Fruit fly (Drosophila melanogaster) whole organism, embryonic: Measurements from ENCODE around the gene CG6656.

Experiments used
- Atf6 ChIP-seq: fragments of 200-800 bp; sonication (Bioruptor generic); IDR thresholded peaks from 2 replicates; pipeline ENCODE4 v1.3.6; 2022; ENCODE audit warnings: missing biosample characterization, missing genetic modification characterization
- Awh ChIP-seq: fragments of 200-800 bp; sonication (Bioruptor generic); IDR thresholded peaks from 2 replicates; pipeline ENCODE4, ENCODE4 v1.3.6; 2022; ENCODE audit warnings: missing biosample characterization, missing genetic modification characterization
- B-H1 ChIP-seq: fragments of 200-800 bp; sonication (Bioruptor generic); IDR thresholded peaks from 3 replicates; pipeline ENCODE4 v1.3.6; 2022; ENCODE audit warnings: missing biosample characterization, missing genetic modification characterization
- BEAF-32 ChIP-seq: fragments of 200-800 bp; sonication (Bioruptor generic); optimal IDR thresholded peaks from 3 replicates; lab custom pipeline; 2017; ENCODE audit warnings: missing biosample characterization, missing genetic modification characterization, mild to moderate bottlenecking, moderate library complexity, missing genetic modification reagents
- CG10209 ChIP-seq: fragments of 200-800 bp; sonication (Bioruptor generic); optimal IDR thresholded peaks from 3 replicates; lab custom pipeline; 2017; ENCODE audit warnings: missing biosample characterization, mild to moderate bottlenecking, missing genetic modification characterization, missing genetic modification reagents
- CG10462 ChIP-seq: fragments of 200-800 bp; sonication (Bioruptor generic); optimal IDR thresholded peaks from 2 replicates; lab custom pipeline; 2016; ENCODE audit warnings: missing biosample characterization, missing genetic modification characterization
- CG11085 ChIP-seq: fragments of 200-800 bp; sonication (Bioruptor generic); IDR thresholded peaks from 2 replicates; pipeline ENCODE4 v1.3.6; 2022; ENCODE audit warnings: missing biosample characterization, missing genetic modification characterization
- CG11456 ChIP-seq: fragments of 200-800 bp; sonication (Bioruptor generic); IDR thresholded peaks from 3 replicates; pipeline ENCODE4 v1.3.6; 2022; ENCODE audit warnings: missing biosample characterization, missing genetic modification characterization
- CG13287 ChIP-seq: fragments of 200-800 bp; sonication (Bioruptor generic); IDR thresholded peaks from 2 replicates; pipeline ENCODE4 v1.3.6; 2022; ENCODE audit warnings: missing biosample characterization, missing genetic modification characterization; ENCODE audit not compliant: partially characterized antibody
- CG13624 ChIP-seq: fragments of 200-800 bp; sonication (Bioruptor generic); optimal IDR thresholded peaks from 2 replicates; lab custom pipeline; 2016; ENCODE audit warnings: missing biosample characterization, missing genetic modification characterization
- CG14441 ChIP-seq: fragments of 200-800 bp; sonication (Bioruptor generic); IDR thresholded peaks from 2 replicates; pipeline ENCODE4 v1.3.6; 2022; ENCODE audit warnings: missing biosample characterization, missing genetic modification characterization
- CG1603 ChIP-seq: fragments of 200-800 bp; sonication (Bioruptor generic); optimal IDR thresholded peaks from 2 replicates; lab custom pipeline; 2019; ENCODE audit warnings: missing biosample characterization, mild to moderate bottlenecking, missing genetic modification characterization, moderate library complexity
- CG17361 ChIP-seq: fragments of 200-800 bp; sonication (Bioruptor generic); IDR thresholded peaks from 3 replicates; pipeline ENCODE4 v1.3.6; 2022; ENCODE audit warnings: missing biosample characterization, missing genetic modification characterization
- CG17385 ChIP-seq: fragments of 200-800 bp; sonication (Bioruptor generic); optimal IDR thresholded peaks from 3 replicates; lab custom pipeline; 2018; ENCODE audit warnings: missing biosample characterization, mild to moderate bottlenecking, missing genetic modification characterization
- CG17912 ChIP-seq: fragments of 200-800 bp; sonication (Bioruptor generic); optimal IDR thresholded peaks from 2 replicates; lab custom pipeline; 2018; ENCODE audit warnings: missing biosample characterization, mild to moderate bottlenecking, missing genetic modification characterization
- CG18476 ChIP-seq: fragments of 200-800 bp; sonication (Bioruptor generic); optimal IDR thresholded peaks from 2 replicates; lab custom pipeline; 2016; ENCODE audit warnings: missing biosample characterization, mild to moderate bottlenecking, missing genetic modification characterization
- CG18764 ChIP-seq: fragments of 200-800 bp; sonication (Bioruptor generic); optimal IDR thresholded peaks from 3 replicates; lab custom pipeline; 2016; ENCODE audit warnings: missing biosample characterization, missing genetic modification characterization
- CG2202 ChIP-seq: fragments of 200-800 bp; sonication (Bioruptor generic); optimal IDR thresholded peaks from 2 replicates; lab custom pipeline; 2018; ENCODE audit warnings: missing biosample characterization, mild to moderate bottlenecking, missing genetic modification characterization
- CG32767 ChIP-seq: fragments of 200-800 bp; sonication (Bioruptor generic); IDR thresholded peaks from 2 replicates; pipeline ENCODE4 v1.3.6; 2022; ENCODE audit warnings: missing biosample characterization, missing genetic modification characterization
- CG3726 ChIP-seq: fragments of 200-800 bp; sonication (Bioruptor generic); IDR thresholded peaks from 3 replicates; pipeline ENCODE4, ENCODE4 v1.3.6; 2022; ENCODE audit warnings: missing biosample characterization, missing genetic modification characterization
- CG7556 ChIP-seq: fragments of 200-800 bp; sonication (Bioruptor generic); optimal IDR thresholded peaks from 2 replicates; lab custom pipeline; 2017; ENCODE audit warnings: missing biosample characterization, mild to moderate bottlenecking, missing genetic modification characterization
- CG8765 ChIP-seq: fragments of 200-800 bp; sonication (Bioruptor generic); IDR thresholded peaks from 2 replicates; pipeline ENCODE4 v1.3.6; 2022; ENCODE audit warnings: missing biosample characterization, missing genetic modification characterization
- CG9876 ChIP-seq: fragments of 200-800 bp; sonication (Bioruptor generic); optimal IDR thresholded peaks from 2 replicates; lab custom pipeline; 2016; ENCODE audit warnings: missing biosample characterization, missing genetic modification characterization
- CG9932 ChIP-seq: fragments of 200-800 bp; sonication (Bioruptor generic); IDR thresholded peaks from 2 replicates; pipeline ENCODE4 v1.3.6; 2022; ENCODE audit warnings: missing biosample characterization, missing genetic modification characterization
- Dek ChIP-seq: fragments of 200-800 bp; sonication (Bioruptor generic); optimal IDR thresholded peaks from 3 replicates; lab custom pipeline; 2019; ENCODE audit warnings: missing biosample characterization, mild to moderate bottlenecking, missing genetic modification characterization, moderate library complexity
- Dip3 ChIP-seq: fragments of 200-800 bp; sonication (Bioruptor generic); optimal IDR thresholded peaks from 3 replicates; lab custom pipeline; 2016; ENCODE audit warnings: missing biosample characterization, missing genetic modification characterization
- Ets97D ChIP-seq: fragments of 200-800 bp; sonication (Bioruptor generic); optimal IDR thresholded peaks from 3 replicates; lab custom pipeline; 2016; ENCODE audit warnings: missing biosample characterization, missing genetic modification characterization
- Gug ChIP-seq: fragments of 200-800 bp; sonication (Bioruptor generic); IDR thresholded peaks from 4 replicates; pipeline ENCODE4 v1.3.6; 2022; ENCODE audit warnings: missing biosample characterization, missing genetic modification characterization
- Hmr ChIP-seq: fragments of 200-800 bp; sonication (Bioruptor generic); optimal IDR thresholded peaks from 3 replicates; lab custom pipeline; 2017; ENCODE audit warnings: mild to moderate bottlenecking, missing biosample characterization, missing genetic modification reagents, missing genetic modification characterization
- Kr ChIP-seq: fragments of 200-800 bp; sonication (Bioruptor generic); optimal IDR thresholded peaks from 2 replicates; lab custom pipeline; 2017; ENCODE audit warnings: missing biosample characterization, mild to moderate bottlenecking, missing genetic modification characterization
- Lim3 ChIP-seq: fragments of 200-800 bp; sonication (Bioruptor generic); IDR thresholded peaks from 2 replicates; pipeline ENCODE4 v1.3.6; 2022; ENCODE audit warnings: missing biosample characterization, missing genetic modification characterization
- NFAT ChIP-seq: fragments of 200-800 bp; sonication (Bioruptor generic); IDR thresholded peaks from 2 replicates; pipeline ENCODE4 v1.3.6; 2022; ENCODE audit warnings: missing biosample characterization, missing genetic modification characterization
- Neu2 ChIP-seq: fragments of 200-800 bp; sonication (Bioruptor generic); optimal IDR thresholded peaks from 3 replicates; lab custom pipeline; 2016; ENCODE audit warnings: missing biosample characterization, missing genetic modification characterization, borderline replicate concordance
- Pdp1 ChIP-seq, 2 experiments: fragments of 200-800 bp; sonication (Bioruptor generic); optimal IDR thresholded peaks; 3 replicates each; lab custom pipeline; 2016; ENCODE audit warnings: missing biosample characterization in 2 of 2, missing genetic modification characterization in 2 of 2, mild to moderate bottlenecking in 1 of 2, moderate library complexity in 1 of 2
- Xrp1 ChIP-seq: fragments of 200-800 bp; sonication (Bioruptor generic); IDR thresholded peaks from 2 replicates; pipeline ENCODE4 v1.3.6; 2022; ENCODE audit warnings: missing biosample characterization, missing genetic modification characterization
- ac ChIP-seq: fragments of 200-800 bp; sonication (Bioruptor generic); optimal IDR thresholded peaks from 3 replicates; lab custom pipeline; 2017; ENCODE audit warnings: missing biosample characterization, mild to moderate bottlenecking, missing genetic modification characterization
- cg ChIP-seq: fragments of 200-800 bp; sonication (Bioruptor generic); optimal IDR thresholded peaks from 3 replicates; lab custom pipeline; 2019; ENCODE audit warnings: missing biosample characterization, mild to moderate bottlenecking, missing genetic modification characterization, moderate library complexity
- ci ChIP-seq: fragments of 200-800 bp; sonication (Bioruptor generic); IDR thresholded peaks from 3 replicates; pipeline ENCODE4 v1.3.6; 2022; ENCODE audit warnings: missing biosample characterization, missing genetic modification characterization
- grau ChIP-seq: fragments of 200-800 bp; optimal IDR thresholded peaks from 3 replicates; lab custom pipeline; 2019; ENCODE audit warnings: missing biosample characterization, mild to moderate bottlenecking, missing genetic modification characterization, moderate library complexity
- inv ChIP-seq: fragments of 200-800 bp; sonication (Bioruptor generic); IDR thresholded peaks from 2 replicates; pipeline ENCODE4 v1.3.6; 2022; ENCODE audit warnings: missing biosample characterization, missing genetic modification characterization; ENCODE audit not compliant: partially characterized antibody
- knrl ChIP-seq: fragments of 200-800 bp; sonication (Bioruptor generic); IDR thresholded peaks from 3 replicates; pipeline ENCODE4 v1.3.6; 2022; ENCODE audit warnings: missing biosample characterization, missing genetic modification characterization; ENCODE audit not compliant: partially characterized antibody
- nerfin-1 ChIP-seq: fragments of 200-800 bp; sonication (Bioruptor generic); optimal IDR thresholded peaks from 3 replicates; lab custom pipeline; 2019; ENCODE audit warnings: missing biosample characterization, mild to moderate bottlenecking, missing genetic modification characterization, moderate library complexity
- nom ChIP-seq: fragments of 200-800 bp; sonication (Bioruptor generic); optimal IDR thresholded peaks from 2 replicates; lab custom pipeline; 2017; ENCODE audit warnings: missing biosample characterization, missing genetic modification characterization, mild to moderate bottlenecking, moderate library complexity, missing genetic modification reagents
- p53 ChIP-seq: fragments of 200-800 bp; sonication (Bioruptor generic); optimal IDR thresholded peaks from 2 replicates; lab custom pipeline; 2016; ENCODE audit warnings: missing biosample characterization, missing genetic modification characterization
- pb ChIP-seq: fragments of 200-800 bp; sonication (Bioruptor generic); optimal IDR thresholded peaks from 3 replicates; lab custom pipeline; 2016; ENCODE audit warnings: missing biosample characterization, missing genetic modification characterization
- pfk ChIP-seq: fragments of 200-800 bp; sonication (Bioruptor generic); optimal IDR thresholded peaks from 2 replicates; lab custom pipeline; 2018; ENCODE audit warnings: missing biosample characterization, mild to moderate bottlenecking, missing genetic modification characterization, moderate library complexity
- sc ChIP-seq, 3 experiments: fragments of >200 bp in 2 of 3; fragments of 200-800 bp in 1 of 3; sonication (Bioruptor generic) in 1 of 3; optimal IDR thresholded peaks; 2 replicates in 2 of 3; 3 replicates in 1 of 3; lab custom pipeline; 2017; ENCODE audit warnings: mild to moderate bottlenecking in 1 of 3, missing biosample characterization in 1 of 3, missing genetic modification characterization in 1 of 3, missing genetic modification reagents in 1 of 3
- sd ChIP-seq: fragments of 200-800 bp; sonication (Bioruptor generic); optimal IDR thresholded peaks from 3 replicates; lab custom pipeline; 2018; ENCODE audit warnings: missing biosample characterization, mild to moderate bottlenecking, missing genetic modification characterization, moderate library complexity
- sens ChIP-seq: fragments of 200-800 bp; sonication (Bioruptor generic); peaks from one replicate; lab custom pipeline; 2016; ENCODE audit warnings: missing biosample characterization, missing genetic modification characterization

The CG6656 gene

DNA sequence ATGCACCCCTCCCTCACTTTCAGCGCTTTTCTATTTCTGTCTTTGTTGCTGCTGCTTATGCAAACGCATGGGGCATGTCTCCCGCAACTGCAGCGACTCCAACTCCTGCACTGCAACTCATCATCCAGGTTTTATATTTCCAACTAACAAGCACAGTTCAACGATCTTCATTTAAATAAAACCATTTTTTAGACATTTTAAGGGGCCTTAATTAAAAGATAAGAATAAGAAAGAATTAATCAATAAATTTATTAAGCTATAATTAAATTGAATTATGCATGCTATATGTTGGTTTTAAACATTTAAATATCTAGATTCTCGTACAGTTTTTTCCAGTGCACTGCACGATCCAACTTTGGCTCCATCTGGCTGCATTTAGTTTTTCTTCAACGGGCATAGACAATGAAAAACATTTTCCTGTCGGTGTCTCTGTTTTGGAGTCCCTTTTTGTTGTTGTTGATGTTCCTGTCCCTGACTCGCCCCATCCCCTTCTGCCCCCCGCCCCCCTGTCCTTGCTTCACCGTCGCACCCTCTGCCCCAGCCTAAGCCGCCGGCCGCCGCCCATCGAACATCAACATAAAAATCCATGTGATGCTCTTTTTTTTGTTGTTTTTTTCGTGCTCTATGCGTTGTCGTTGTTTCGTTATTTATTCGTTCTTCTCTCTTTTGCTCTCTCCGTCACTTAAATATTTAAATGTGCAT, 46.2 kb upstream of the CG6656 start (continued):
- TF ChIP-seq sc (optimal IDR thresholded peaks at IDR 0.05; lab: Kevin White, UChicago) (no peak), sc (GFP tag; optimal IDR thresholded peaks at IDR 0.05; lab: Kevin White, UChicago) (peak; percentile 83), Xrp1 (GFP tag; lab: Robert Waterston, UW) (peak; percentile 92), CG17361 (GFP tag; lab: Robert Waterston, UW) (no peak; the same call in none of the 3 replicates), nerfin-1 (tag; lab: Kevin White, UChicago) (peak; percentile 66), CG32767 (GFP tag; lab: Robert Waterston, UW) (0 out of 2 replicates have a peak, but pooled peaks have one; percentile 37), CG1603 (tag; lab: Kevin White, UChicago) (peak; percentile 56), CG18764 (GFP tag; lab: Kevin White, UChicago) (peak; percentile 27), Neu2 (GFP tag; lab: Kevin White, UChicago) (no peak), sd (tag; lab: Kevin White, UChicago) (no peak), CG9876 (GFP tag; lab: Kevin White, UChicago) (no peak), knrl (GFP tag; lab: Robert Waterston, UW) (no peak), Gug (0 out of 4 replicates have a peak, but pooled peaks have one; percentile 15), CG11085 (GFP tag; lab: Robert Waterston, UW) (no peak), nom (GFP tag; lab: Kevin White, UChicago) (no peak), Lim3 (GFP tag; lab: Robert Waterston, UW) (no peak), CG8765 (GFP tag; lab: Robert Waterston, UW) (no peak), CG14441 (no peak), CG9932 (no peak), Kr (GFP tag; lab: Kevin White, UChicago) (no peak), CG18476 (GFP tag; lab: Kevin White, UChicago) (peak; percentile 28), pb (no peak), NFAT (no peak), Hmr (GFP tag; lab: Kevin White, UChicago) (no peak), Dek (no peak), Atf6 (GFP tag; lab: Robert Waterston, UW) (no peak), Awh (GFP tag; lab: Robert Waterston, UW) (peak; percentile 62; the same call in 1 of the 2 replicates), CG13287 (GFP tag; lab: Robert Waterston, UW) (no peak), BEAF-32 (GFP tag; lab: Kevin White, UChicago) (no peak), Ets97D (no peak), CG3726 (GFP tag; lab: Robert Waterston, UW) (0 out of 3 replicates have a peak, but pooled peaks have one; percentile 30), Pdp1 (GFP tag; optimal IDR thresholded peaks at IDR 0.05; lab: Kevin White, UChicago) (peak in 1 of 2 experiments; percentile 22), cg (GFP tag; lab: Kevin White, UChicago) (no peak), B-H1 (no peak), CG17385 (GFP tag; lab: Kevin White, UChicago) (peak; percentile 53), CG10209 (GFP tag; lab: Kevin White, UChicago) (peak; percentile 54), ac (GFP tag; lab: Kevin White, UChicago) (peak; percentile 50), CG2202 (tag; lab: Kevin White, UChicago) (peak; percentile 92), CG13624 (GFP tag; lab: Kevin White, UChicago) (no peak), inv (GFP tag; lab: Robert Waterston, UW) (no peak), CG11456 (GFP tag; lab: Robert Waterston, UW) (no peak), CG10462 (GFP tag; lab: Kevin White, UChicago) (peak; percentile 52), CG17912 (GFP tag; lab: Kevin White, UChicago) (no peak), p53 (GFP tag; lab: Kevin White, UChicago) (no peak), pfk (GFP tag; lab: Kevin White, UChicago) (no peak), Dip3 (no peak), sens (GFP tag; lab: Kevin White, UChicago) (peak; percentile 88), ci (GFP tag; lab: Robert Waterston, UW) (peak; percentile 73; the same call in 2 of the 3 replicates), CG7556 (GFP tag; lab: Kevin White, UChicago) (peak; percentile 71), grau (peak; percentile 79)
